Fruit fly (Drosophila melanogaster): Measurements from ENCODE around the gene Nup133.

The Nup133 gene

DNA sequence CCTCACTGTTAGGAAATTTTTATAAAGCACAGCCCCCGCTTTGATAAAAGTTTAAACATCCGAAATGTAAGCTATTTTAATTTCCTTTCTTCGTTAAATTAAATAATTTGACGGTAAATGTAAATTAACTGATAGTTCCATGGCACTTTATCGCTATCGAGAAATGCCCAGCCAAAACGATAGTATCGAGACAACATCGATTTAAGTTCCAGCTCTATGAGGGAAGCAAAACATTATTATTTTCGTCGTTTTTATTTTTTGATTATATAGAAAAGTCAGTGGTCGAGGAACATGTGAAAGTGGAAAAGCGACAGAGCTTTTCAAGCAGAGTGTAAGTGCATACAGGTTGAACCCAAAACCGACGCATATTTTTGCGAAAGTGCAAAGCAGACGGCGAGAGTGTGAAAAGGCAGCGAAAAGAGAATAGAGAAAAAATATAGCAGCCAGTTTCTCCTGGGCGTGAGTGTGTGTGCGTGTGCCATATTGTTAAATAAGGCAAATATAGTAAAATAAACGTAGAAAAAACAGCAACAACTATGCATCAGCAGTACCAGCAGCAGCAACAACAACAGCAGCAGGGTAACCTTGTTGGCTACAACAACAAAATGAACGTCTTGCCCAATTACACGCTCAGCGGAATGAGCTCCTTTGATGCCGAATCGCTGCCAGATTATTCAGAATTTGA is 36.5 kb downstream of the Nup133 start, which contains the start of gene CG45049 (continued):
- TF ChIP-seq Gug (GFP tag; IDR thresholded peaks at IDR 0.05), result peak; percentile 32; the same call in 1 of the 4 replicates
- peak; percentile 66 for TF ChIP-seq row (GFP tag; IDR thresholded peaks at IDR 0.05)
- TF ChIP-seq Taf1 (GFP tag; IDR thresholded peaks at IDR 0.05), result no peak
- no peak for TF ChIP-seq Tbp (GFP tag; optimal IDR thresholded peaks at IDR 0.05)
- TF ChIP-seq CG10543 (GFP tag; optimal IDR thresholded peaks at IDR 0.05), result peak; percentile 23
- TF ChIP-seq cg (GFP tag; optimal IDR thresholded peaks at IDR 0.05), result peak; percentile 80
- TF ChIP-seq sqz (GFP tag; optimal IDR thresholded peaks at IDR 0.05), result no peak
- no peak for TF ChIP-seq scrt (GFP tag; optimal IDR thresholded peaks at IDR 0.05)
- TF ChIP-seq maf-S (GFP tag; optimal IDR thresholded peaks at IDR 0.05), result no peak
- no peak for TF ChIP-seq CG4707 (GFP tag; optimal IDR thresholded peaks at IDR 0.05)
- TF ChIP-seq YL-1 (GFP tag; optimal IDR thresholded peaks at IDR 0.05), result no peak
- TF ChIP-seq insv (GFP tag; optimal IDR thresholded peaks at IDR 0.05), result no peak
- no peak for TF ChIP-seq repo (GFP tag; optimal IDR thresholded peaks at IDR 0.05)
- peak; percentile 33 for TF ChIP-seq lab (GFP tag; optimal IDR thresholded peaks at IDR 0.05)
- TF ChIP-seq Doc2 (GFP tag; IDR thresholded peaks at IDR 0.05), result no peak
- no peak for TF ChIP-seq bcd (GFP tag; optimal IDR thresholded peaks at IDR 0.05)
- TF ChIP-seq CG32532 (GFP tag; IDR thresholded peaks at IDR 0.05), result no peak
- TF ChIP-seq BEAF-32 (GFP tag; optimal IDR thresholded peaks at IDR 0.05), result peak; percentile 84
- TF ChIP-seq Rx (GFP tag; IDR thresholded peaks at IDR 0.05), result no peak
- no peak for TF ChIP-seq BtbVII (GFP tag; optimal IDR thresholded peaks at IDR 0.05)
- TF ChIP-seq unc-4 (GFP tag; IDR thresholded peaks at IDR 0.05; ENCODE audit: partially characterized antibody), result peak; percentile 78
- no peak for TF ChIP-seq dan (GFP tag; IDR thresholded peaks at IDR 0.05)
- TF ChIP-seq Chrac-16 (GFP tag; optimal IDR thresholded peaks at IDR 0.05), result no peak
- peak; percentile 42 for TF ChIP-seq CG34376 (GFP tag; optimal IDR thresholded peaks at IDR 0.05)
- no peak for TF ChIP-seq Poxn (GFP tag; IDR thresholded peaks at IDR 0.05)
- no peak for TF ChIP-seq br (optimal IDR thresholded peaks at IDR 0.05)
- no peak for TF ChIP-seq CG4282 (GFP tag; optimal IDR thresholded peaks at IDR 0.05)
- no peak for TF ChIP-seq emc (GFP tag; optimal IDR thresholded peaks at IDR 0.05)
- TF ChIP-seq TFAM (GFP tag; optimal IDR thresholded peaks at IDR 0.05), result no peak
- no peak for TF ChIP-seq CG3838 (GFP tag; optimal IDR thresholded peaks at IDR 0.05)
- TF ChIP-seq fru (optimal IDR thresholded peaks at IDR 0.05), result no peak
- TF ChIP-seq sc (optimal IDR thresholded peaks at IDR 0.05), result no peak
- no peak for TF ChIP-seq sc (GFP tag; optimal IDR thresholded peaks at IDR 0.05)
- TF ChIP-seq ase (GFP tag; IDR thresholded peaks at IDR 0.05), result no peak
- peak; percentile 31; the same call in 1 of the 3 replicates for TF ChIP-seq CG17361 (GFP tag; IDR thresholded peaks at IDR 0.05)
- peak; percentile 92 for TF ChIP-seq Bgb (GFP tag; IDR thresholded peaks at IDR 0.05; ENCODE audit: partially characterized antibody)
- peak; percentile 94 for TF ChIP-seq CG42726 (GFP tag; IDR thresholded peaks at IDR 0.05; ENCODE audit: partially characterized antibody)
- TF ChIP-seq Pdp1 (GFP tag; optimal IDR thresholded peaks at IDR 0.05), result peak in 1 of 2 experiments; percentile 12
- TF ChIP-seq tio (GFP tag; optimal IDR thresholded peaks at IDR 0.05), result no peak
- TF ChIP-seq CG6654 (GFP tag; optimal IDR thresholded peaks at IDR 0.05), result no peak
- TF ChIP-seq pum (GFP tag; optimal IDR thresholded peaks at IDR 0.05), result no peak
- no peak for TF ChIP-seq C15 (GFP tag; IDR thresholded peaks at IDR 0.05)
- TF ChIP-seq nerfin-1 (tag; optimal IDR thresholded peaks at IDR 0.05), result no peak
- peak; percentile 67 for TF ChIP-seq CG2129 (GFP tag; IDR thresholded peaks at IDR 0.05; ENCODE audit: partially characterized antibody)
- TF ChIP-seq stc (GFP tag; IDR thresholded peaks at IDR 0.05), result no peak
- no peak for TF ChIP-seq Sin3A (optimal IDR thresholded peaks at IDR 0.05)
- TF ChIP-seq hb (GFP tag; IDR thresholded peaks at IDR 0.05; ENCODE audit: partially characterized antibody), result peak; percentile 93
- TF ChIP-seq Hmr (GFP tag; optimal IDR thresholded peaks at IDR 0.05), result no peak
- no peak for TF ChIP-seq CG4404 (GFP tag; IDR thresholded peaks at IDR 0.05)
- no peak for TF ChIP-seq CG8924 (tag; optimal IDR thresholded peaks at IDR 0.05)
- TF ChIP-seq CG2120 (GFP tag; optimal IDR thresholded peaks at IDR 0.05), result no peak
- TF ChIP-seq CG30020 (tag; optimal IDR thresholded peaks at IDR 0.05), result no peak
